Fruit fly (Drosophila melanogaster) whole organism, embryonic: ENCODE data around the gene CG11370.
A peak's percentile ranks its signal among the peaks of the same experiment; 100 is the strongest.

ENCODE experiments used
- Ada2b ChIP-seq: fragments of 200-800 bp; sonication (Bioruptor generic); IDR thresholded peaks from 2 replicates; pipeline ENCODE4 v1.3.6; 2022; ENCODE audit warnings: missing biosample characterization, missing genetic modification characterization
- Blimp-1 ChIP-seq: fragments of 200-800 bp; sonication (Bioruptor generic); optimal IDR thresholded peaks from 3 replicates; lab custom pipeline; 2018; ENCODE audit warnings: missing biosample characterization, missing genetic modification characterization, mild to moderate bottlenecking, moderate library complexity, missing genetic modification reagents
- CG10366 ChIP-seq: fragments of 200-800 bp; sonication (Bioruptor generic); IDR thresholded peaks from 2 replicates; pipeline ENCODE4 v1.3.6; 2022; ENCODE audit warnings: missing biosample characterization, missing genetic modification characterization
- CG12769 ChIP-seq: fragments of 200-800 bp; sonication (Bioruptor generic); optimal IDR thresholded peaks from 2 replicates; lab custom pipeline; 2019; ENCODE audit warnings: missing biosample characterization, mild to moderate bottlenecking, missing genetic modification characterization, moderate library complexity
- CG13775 ChIP-seq: fragments of 200-800 bp; sonication (Bioruptor generic); optimal IDR thresholded peaks from 3 replicates; lab custom pipeline; 2017; ENCODE audit warnings: missing biosample characterization, mild to moderate bottlenecking, missing genetic modification characterization
- CG13894 ChIP-seq: fragments of 200-800 bp; sonication (Bioruptor generic); optimal IDR thresholded peaks from 3 replicates; lab custom pipeline; 2018; ENCODE audit warnings: missing biosample characterization, mild to moderate bottlenecking, missing genetic modification characterization, moderate library complexity
- CG15073 ChIP-seq: fragments of 200-800 bp; sonication (Bioruptor generic); optimal IDR thresholded peaks from 2 replicates; lab custom pipeline; 2016; ENCODE audit warnings: missing biosample characterization, missing genetic modification characterization
- CG1603 ChIP-seq: fragments of 200-800 bp; sonication (Bioruptor generic); optimal IDR thresholded peaks from 2 replicates; lab custom pipeline; 2019; ENCODE audit warnings: missing biosample characterization, mild to moderate bottlenecking, missing genetic modification characterization, moderate library complexity
- CG16815 ChIP-seq: fragments of 200-800 bp; sonication (Bioruptor generic); optimal IDR thresholded peaks from 3 replicates; lab custom pipeline; 2017; ENCODE audit warnings: missing biosample characterization, mild to moderate bottlenecking, missing genetic modification characterization
- CG17361 ChIP-seq: fragments of 200-800 bp; sonication (Bioruptor generic); IDR thresholded peaks from 3 replicates; pipeline ENCODE4 v1.3.6; 2022; ENCODE audit warnings: missing biosample characterization, missing genetic modification characterization
- CG31365 ChIP-seq: fragments of 200-800 bp; sonication (Bioruptor generic); optimal IDR thresholded peaks from 2 replicates; lab custom pipeline; 2018; ENCODE audit warnings: missing biosample characterization, mild to moderate bottlenecking, missing genetic modification characterization
- CG31441 ChIP-seq: fragments of 200-800 bp; sonication (Bioruptor generic); IDR thresholded peaks from 2 replicates; pipeline ENCODE4 v1.3.6; 2022; ENCODE audit warnings: missing biosample characterization, missing genetic modification characterization
- CG3726 ChIP-seq: fragments of 200-800 bp; sonication (Bioruptor generic); IDR thresholded peaks from 3 replicates; pipeline ENCODE4, ENCODE4 v1.3.6; 2022; ENCODE audit warnings: missing biosample characterization, missing genetic modification characterization
- CG3838 ChIP-seq: fragments of 200-800 bp; sonication (Bioruptor generic); optimal IDR thresholded peaks from 3 replicates; lab custom pipeline; 2016; ENCODE audit warnings: missing biosample characterization, missing genetic modification characterization
- CG4424 ChIP-seq: fragments of 200-800 bp; sonication (Bioruptor generic); optimal IDR thresholded peaks from 3 replicates; lab custom pipeline; 2016; ENCODE audit warnings: missing biosample characterization, missing genetic modification characterization
- CG4617 ChIP-seq: fragments of 200-800 bp; sonication (Bioruptor generic); optimal IDR thresholded peaks from 3 replicates; lab custom pipeline; 2016; ENCODE audit warnings: missing biosample characterization, missing genetic modification characterization, borderline replicate concordance
- CG4820 ChIP-seq: fragments of 200-800 bp; sonication (Bioruptor generic); optimal IDR thresholded peaks from 3 replicates; lab custom pipeline; 2016; ENCODE audit warnings: missing biosample characterization, missing genetic modification characterization
- CG6689 ChIP-seq: fragments of 200-800 bp; sonication (Bioruptor generic); IDR thresholded peaks from 2 replicates; pipeline ENCODE4 v1.3.6; 2022; ENCODE audit warnings: missing biosample characterization, missing genetic modification characterization
- CG8388 ChIP-seq: fragments of 200-800 bp; sonication (Bioruptor generic); optimal IDR thresholded peaks from 2 replicates; lab custom pipeline; 2019; ENCODE audit warnings: missing biosample characterization, mild to moderate bottlenecking, missing genetic modification characterization, moderate library complexity
- D19A ChIP-seq: fragments of 200-800 bp; optimal IDR thresholded peaks from 3 replicates; lab custom pipeline; 2019; ENCODE audit warnings: missing biosample characterization, mild to moderate bottlenecking, missing genetic modification characterization, moderate library complexity
- H15 ChIP-seq: fragments of 200-800 bp; sonication (Bioruptor generic); IDR thresholded peaks from 3 replicates; pipeline ENCODE4 v1.3.6; 2022; ENCODE audit warnings: missing biosample characterization, missing genetic modification characterization
- H2.0 ChIP-seq: fragments of 200-800 bp; sonication (Bioruptor generic); IDR thresholded peaks from 2 replicates; pipeline ENCODE4 v1.3.6; 2022; ENCODE audit warnings: missing biosample characterization, missing genetic modification characterization
- HLH54F ChIP-seq: fragments of 200-800 bp; sonication (Bioruptor generic); optimal IDR thresholded peaks from 3 replicates; lab custom pipeline; 2016; ENCODE audit warnings: missing biosample characterization, missing genetic modification characterization
- HmgD ChIP-seq: fragments of 200-800 bp; sonication (Bioruptor generic); optimal IDR thresholded peaks from 3 replicates; lab custom pipeline; 2016; ENCODE audit warnings: missing biosample characterization, missing genetic modification characterization
- Hr51 ChIP-seq, 2 experiments: fragments of 200-800 bp; sonication (Bioruptor generic); optimal IDR thresholded peaks; 2 replicates in 1 of 2; 3 replicates in 1 of 2; lab custom pipeline; 2016 to 2018; ENCODE audit warnings: missing biosample characterization in 2 of 2, missing genetic modification characterization in 2 of 2, mild to moderate bottlenecking in 1 of 2, moderate library complexity in 1 of 2
- Hsf ChIP-seq: fragments of 200-800 bp; sonication (Bioruptor generic); optimal IDR thresholded peaks from 3 replicates; lab custom pipeline; 2016; ENCODE audit warnings: missing biosample characterization, missing genetic modification characterization
- MTF-1 ChIP-seq: fragments of 200-800 bp; sonication (Bioruptor generic); optimal IDR thresholded peaks from 2 replicates; lab custom pipeline; 2018; ENCODE audit warnings: missing biosample characterization, mild to moderate bottlenecking, missing genetic modification characterization, borderline replicate concordance
- Med ChIP-seq: fragments of 200-800 bp; sonication (Bioruptor generic); peaks from one replicate; lab custom pipeline; 2016; ENCODE audit warnings: missing biosample characterization, missing genetic modification characterization, mild to moderate bottlenecking, inconsistent platforms, moderate library complexity
- Rfx ChIP-seq: fragments of 200-800 bp; sonication (Bioruptor generic); IDR thresholded peaks from 2 replicates; pipeline ENCODE4 v1.3.6; 2022; ENCODE audit warnings: missing biosample characterization, missing genetic modification characterization
- Sry-β ChIP-seq: fragments of 200-800 bp; sonication (Bioruptor generic); optimal IDR thresholded peaks from 2 replicates; lab custom pipeline; 2018; ENCODE audit warnings: missing biosample characterization, mild to moderate bottlenecking, missing genetic modification characterization, moderate library complexity
- Ssrp ChIP-seq: fragments of 200-800 bp; sonication (Bioruptor generic); optimal IDR thresholded peaks from 2 replicates; lab custom pipeline; 2018; ENCODE audit warnings: missing biosample characterization, mild to moderate bottlenecking, missing genetic modification characterization, moderate library complexity
- Xbp1 ChIP-seq: fragments of 200-800 bp; sonication (Bioruptor generic); optimal IDR thresholded peaks from 3 replicates; lab custom pipeline; 2016; ENCODE audit warnings: missing biosample characterization, mild to moderate bottlenecking, missing genetic modification characterization
- cg ChIP-seq: fragments of 200-800 bp; sonication (Bioruptor generic); optimal IDR thresholded peaks from 3 replicates; lab custom pipeline; 2019; ENCODE audit warnings: missing biosample characterization, mild to moderate bottlenecking, missing genetic modification characterization, moderate library complexity
- chif ChIP-seq, 2 experiments: fragments of 200-800 bp; sonication (Bioruptor generic); optimal IDR thresholded peaks; 3 replicates each; lab custom pipeline; 2016; ENCODE audit warnings: missing biosample characterization in 2 of 2, missing genetic modification characterization in 2 of 2
- ci ChIP-seq: fragments of 200-800 bp; sonication (Bioruptor generic); IDR thresholded peaks from 3 replicates; pipeline ENCODE4 v1.3.6; 2022; ENCODE audit warnings: missing biosample characterization, missing genetic modification characterization
- dmrt99B ChIP-seq: fragments of 200-800 bp; sonication (Bioruptor generic); optimal IDR thresholded peaks from 2 replicates; lab custom pipeline; 2018; ENCODE audit warnings: missing biosample characterization, mild to moderate bottlenecking, missing genetic modification characterization, moderate library complexity
- dysf ChIP-seq: fragments of 200-800 bp; sonication (Bioruptor generic); IDR thresholded peaks from 3 replicates; pipeline ENCODE4 v1.3.6; 2022; ENCODE audit warnings: missing biosample characterization, missing genetic modification characterization
- fd96Cb ChIP-seq: fragments of 200-800 bp; sonication (Bioruptor generic); optimal IDR thresholded peaks from 2 replicates; lab custom pipeline; 2018; ENCODE audit warnings: missing biosample characterization, mild to moderate bottlenecking, missing genetic modification characterization, moderate library complexity
- ind ChIP-seq: fragments of 200-800 bp; sonication (Bioruptor generic); optimal IDR thresholded peaks from 3 replicates; lab custom pipeline; 2016; ENCODE audit warnings: missing biosample characterization, missing genetic modification characterization
- lilli ChIP-seq: fragments of 200-800 bp; sonication (Bioruptor generic); optimal IDR thresholded peaks from 3 replicates; lab custom pipeline; 2016; ENCODE audit warnings: missing biosample characterization, missing genetic modification characterization
- nmo ChIP-seq: fragments of 200-800 bp; sonication (Bioruptor generic); optimal IDR thresholded peaks from 2 replicates; lab custom pipeline; 2018; ENCODE audit warnings: missing biosample characterization, mild to moderate bottlenecking, missing genetic modification characterization, moderate library complexity
- org-1 ChIP-seq: fragments of 200-800 bp; sonication (Bioruptor generic); optimal IDR thresholded peaks from 2 replicates; lab custom pipeline; 2017; ENCODE audit warnings: missing biosample characterization, missing genetic modification characterization
- phol ChIP-seq: fragments of 200-800 bp; sonication (Bioruptor generic); optimal IDR thresholded peaks from 3 replicates; lab custom pipeline; 2018; ENCODE audit warnings: missing biosample characterization, mild to moderate bottlenecking, missing genetic modification characterization, moderate library complexity
- prd ChIP-seq, 3 experiments: fragments of >200 bp in 2 of 3; fragments of 200-800 bp in 1 of 3; sonication (Bioruptor generic) in 1 of 3; optimal IDR thresholded peaks in 2 of 3; IDR thresholded peaks in 1 of 3; 2 replicates in 2 of 3; 3 replicates in 1 of 3; pipeline versions ENCODE4 v1.3.6 to Lab custom; 2017 to 2022; ENCODE audit warnings: missing biosample characterization in 1 of 3, missing genetic modification characterization in 1 of 3
- ranshi ChIP-seq: fragments of 200-800 bp; sonication (Bioruptor generic); IDR thresholded peaks from 2 replicates; pipeline ENCODE4 v1.3.6; 2022; ENCODE audit warnings: missing biosample characterization, missing genetic modification characterization
- sisA ChIP-seq: fragments of 200-800 bp; sonication (Bioruptor generic); IDR thresholded peaks from 2 replicates; pipeline ENCODE4 v1.3.6; 2022; ENCODE audit warnings: missing biosample characterization, missing genetic modification characterization
- tx ChIP-seq: fragments of 200-800 bp; sonication (Bioruptor generic); optimal IDR thresholded peaks from 2 replicates; lab custom pipeline; 2016; ENCODE audit warnings: missing biosample characterization, missing genetic modification characterization
- vvl ChIP-seq: fragments of 200-800 bp; sonication (Bioruptor generic); IDR thresholded peaks from 2 replicates; pipeline ENCODE4 v1.3.6; 2022; ENCODE audit warnings: missing biosample characterization, missing genetic modification characterization
- zfh1 ChIP-seq: fragments of 200-800 bp; sonication (Bioruptor generic); IDR thresholded peaks from 3 replicates; pipeline ENCODE4 v1.3.6; 2022; ENCODE audit warnings: missing biosample characterization, missing genetic modification characterization

CG11370 gene

DNA sequence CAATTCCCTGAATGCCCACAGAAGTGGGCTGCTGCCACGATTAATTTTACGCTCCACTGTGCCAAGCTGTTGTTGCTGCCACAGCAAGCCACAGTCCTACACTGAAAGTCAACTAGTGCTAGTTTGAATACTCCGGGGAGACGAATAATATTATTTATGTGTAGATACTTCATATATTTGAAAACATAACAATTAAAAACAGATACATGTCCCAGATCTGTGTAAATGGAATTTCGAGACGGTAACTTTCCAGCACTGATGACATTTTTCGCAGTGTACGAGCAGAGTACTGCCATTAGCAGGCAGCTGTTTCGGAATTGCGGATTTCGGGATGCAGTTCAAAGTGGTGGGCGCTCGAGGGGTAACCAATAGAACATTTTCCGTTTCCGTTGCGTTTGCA is 46.8 kb upstream of the CG11370 start (continued):
- TF ChIP-seq D19A (peak; percentile 17), nmo (GFP tag; lab: Kevin White, UChicago) (peak; percentile 39), cg (GFP tag; lab: Kevin White, UChicago) (no peak), dysf (GFP tag; lab: Robert Waterston, UW) (peak; percentile 26; the same call in 1 of the 3 replicates), H2.0 (GFP tag; lab: Robert Waterston, UW) (0 out of 2 replicates have a peak, but pooled peaks have one; percentile 9), vvl (0 out of 2 replicates have a peak, but pooled peaks have one; percentile 32), org-1 (GFP tag; lab: Kevin White, UChicago) (peak; percentile 3), fd96Cb (tag; lab: Kevin White, UChicago) (peak; percentile 25), Hr51 (GFP tag; optimal IDR thresholded peaks at IDR 0.05; lab: Kevin White, UChicago) (peak in 1 of 2 experiments; percentile 32), Sry-β (GFP tag; lab: Kevin White, UChicago) (no peak), chif (GFP tag; optimal IDR thresholded peaks at IDR 0.05; lab: Kevin White, UChicago) (peak in 1 of 2 experiments; percentile 4), HLH54F (peak; percentile 0), CG10366 (GFP tag; lab: Robert Waterston, UW) (peak; percentile 13; the same call in 1 of the 2 replicates), Ssrp (tag; lab: Kevin White, UChicago) (peak; percentile 45), tx (no peak), CG15073 (GFP tag; lab: Kevin White, UChicago) (no peak), CG17361 (GFP tag; lab: Robert Waterston, UW) (0 out of 3 replicates have a peak, but pooled peaks have one; percentile 21), H15 (0 out of 3 replicates have a peak, but pooled peaks have one; percentile 24), CG13894 (no peak), ranshi (GFP tag; lab: Robert Waterston, UW) (peak; percentile 53; the same call in 1 of the 2 replicates), CG16815 (peak; percentile 31), HmgD (no peak), phol (tag; lab: Kevin White, UChicago) (no peak), CG13775 (GFP tag; lab: Kevin White, UChicago) (peak; percentile 3), ci (peak; percentile 61; the same call in 1 of the 3 replicates), Hsf (GFP tag; lab: Kevin White, UChicago) (peak; percentile 17), CG31441 (GFP tag; lab: Robert Waterston, UW) (0 out of 2 replicates have a peak, but pooled peaks have one; percentile 21), CG12769 (tag; lab: Kevin White, UChicago) (peak; percentile 44), CG3838 (GFP tag; lab: Kevin White, UChicago) (no peak), CG3726 (GFP tag; lab: Robert Waterston, UW) (0 out of 3 replicates have a peak, but pooled peaks have one; percentile 27), CG1603 (tag; lab: Kevin White, UChicago) (peak; percentile 62), Rfx (0 out of 2 replicates have a peak, but pooled peaks have one; percentile 6), CG4617 (GFP tag; lab: Kevin White, UChicago) (no peak), prd (optimal IDR thresholded peaks at IDR 0.05; lab: Kevin White, UChicago) (no peak), prd (GFP tag; IDR thresholded peaks at IDR 0.05; lab: Robert Waterston, UW) (peak; percentile 72; the same call in 2 of the 3 replicates), sisA (peak; percentile 44; the same call in 1 of the 2 replicates), CG8388 (peak; percentile 22), CG4820 (peak; percentile 37), zfh1 (GFP tag; lab: Robert Waterston, UW) (peak; percentile 55; the same call in 1 of the 3 replicates), lilli (GFP tag; lab: Kevin White, UChicago) (peak; percentile 22), CG4424 (peak; percentile 21), Blimp-1 (GFP tag; lab: Kevin White, UChicago) (peak; percentile 40), Med (GFP tag; lab: Kevin White, UChicago) (peak; percentile 73), Ada2b (peak; percentile 13; the same call in 1 of the 2 replicates), CG31365 (tag; lab: Kevin White, UChicago) (no peak), ind (peak; percentile 41), CG6689 (GFP tag; lab: Robert Waterston, UW) (peak; percentile 18; the same call in 1 of the 2 replicates), MTF-1 (GFP tag; lab: Kevin White, UChicago) (no peak), Xbp1 (GFP tag; lab: Kevin White, UChicago) (peak; percentile 34), dmrt99B (tag; lab: Kevin White, UChicago) (peak; percentile 30)
